Worm (Caenorhabditis elegans): ENCODE data around the gene C17C3.3.

- TF ChIP-seq ztf-23 (GFP tag; IDR thresholded peaks at IDR 0.05): no peak
- TF ChIP-seq tab-1 (GFP tag; IDR thresholded peaks at IDR 0.05): no peak
- no peak for TF ChIP-seq klf-2 (GFP tag; conservative IDR thresholded peaks at IDR 0.05)
- TF ChIP-seq flt-1 (GFP tag; IDR thresholded peaks at IDR 0.05): no peak
Observed at ce11 chrII:5533642-5534041, 27.9 kb upstream of the C17C3.3 start, which contains the start of gene hlh-26.

Data from whole organism, midembryonic.